Fruit fly (Drosophila melanogaster) whole organism, embryonic: ENCODE data around the gene obst-F.

Experiments used
- Abd-B ChIP-seq: fragments of 200-800 bp; sonication (Bioruptor generic); optimal IDR thresholded peaks from 2 replicates; lab custom pipeline; 2018; ENCODE audit warnings: missing biosample characterization, mild to moderate bottlenecking, missing genetic modification characterization, moderate library complexity
- Aef1 ChIP-seq: fragments of 200-800 bp; sonication (Bioruptor generic); IDR thresholded peaks from 3 replicates; pipeline ENCODE4 v1.3.6; 2022; ENCODE audit warnings: missing biosample characterization, missing genetic modification characterization
- Asciz ChIP-seq: fragments of 200-800 bp; sonication (Bioruptor generic); optimal IDR thresholded peaks from 2 replicates; lab custom pipeline; 2017; ENCODE audit warnings: missing biosample characterization, mild to moderate bottlenecking, missing genetic modification characterization, missing genetic modification reagents
- CG1024 ChIP-seq: fragments of 200-800 bp; sonication (Bioruptor generic); IDR thresholded peaks from 2 replicates; pipeline ENCODE4 v1.3.6; 2022; ENCODE audit warnings: missing biosample characterization, missing genetic modification characterization
- CG10321 ChIP-seq: fragments of 200-800 bp; sonication (Bioruptor generic); IDR thresholded peaks from 2 replicates; pipeline ENCODE4 v1.3.6; 2022; ENCODE audit warnings: missing biosample characterization, missing genetic modification characterization
- CG10959 ChIP-seq: fragments of 200-800 bp; sonication (Bioruptor generic); IDR thresholded peaks from 2 replicates; pipeline ENCODE4 v1.3.6; 2022; ENCODE audit warnings: missing biosample characterization, missing genetic modification characterization
- CG11560 ChIP-seq: fragments of 200-800 bp; sonication (Bioruptor generic); IDR thresholded peaks from 3 replicates; pipeline ENCODE4 v1.3.6; 2022; ENCODE audit warnings: missing biosample characterization, missing genetic modification characterization
- CG11723 ChIP-seq: fragments of 200-800 bp; sonication (Bioruptor generic); optimal IDR thresholded peaks from 2 replicates; lab custom pipeline; 2017; ENCODE audit warnings: missing biosample characterization, mild to moderate bottlenecking, missing genetic modification characterization
- CG12104 ChIP-seq: fragments of 200-800 bp; sonication (Bioruptor generic); optimal IDR thresholded peaks from 3 replicates; lab custom pipeline; 2016; ENCODE audit warnings: missing biosample characterization, missing genetic modification characterization
- CG13123 ChIP-seq: fragments of 200-800 bp; sonication (Bioruptor generic); optimal IDR thresholded peaks from 2 replicates; lab custom pipeline; 2016; ENCODE audit warnings: missing biosample characterization, missing genetic modification characterization
- CG13424 ChIP-seq: fragments of 200-800 bp; sonication (Bioruptor generic); optimal IDR thresholded peaks from 2 replicates; lab custom pipeline; 2019; ENCODE audit warnings: missing biosample characterization, mild to moderate bottlenecking, missing genetic modification characterization, moderate library complexity
- CG14667 ChIP-seq: fragments of 200-800 bp; sonication (Bioruptor generic); IDR thresholded peaks from 2 replicates; pipeline ENCODE4 v1.3.6; 2022; ENCODE audit warnings: missing biosample characterization, missing genetic modification characterization
- CG15011 ChIP-seq: fragments of 200-800 bp; sonication (Bioruptor generic); optimal IDR thresholded peaks from 3 replicates; lab custom pipeline; 2018; ENCODE audit warnings: missing biosample characterization, mild to moderate bottlenecking, missing genetic modification characterization
- CG1602 ChIP-seq: fragments of 200-800 bp; sonication (Bioruptor generic); optimal IDR thresholded peaks from 3 replicates; lab custom pipeline; 2016; ENCODE audit warnings: missing biosample characterization, missing genetic modification characterization
- CG2678 ChIP-seq: fragments of 200-800 bp; sonication (Bioruptor generic); optimal IDR thresholded peaks from 3 replicates; lab custom pipeline; 2019; ENCODE audit warnings: missing biosample characterization, mild to moderate bottlenecking, missing genetic modification characterization, moderate library complexity
- CG31365 ChIP-seq: fragments of 200-800 bp; sonication (Bioruptor generic); optimal IDR thresholded peaks from 2 replicates; lab custom pipeline; 2018; ENCODE audit warnings: missing biosample characterization, mild to moderate bottlenecking, missing genetic modification characterization
- CG31388 ChIP-seq: fragments of 200-800 bp; sonication (Bioruptor generic); optimal IDR thresholded peaks from 2 replicates; lab custom pipeline; 2016; ENCODE audit warnings: missing biosample characterization, missing genetic modification characterization
- CG33213 ChIP-seq: fragments of 200-800 bp; sonication (Bioruptor generic); optimal IDR thresholded peaks from 3 replicates; lab custom pipeline; 2016; ENCODE audit warnings: missing biosample characterization, missing genetic modification characterization
- CG8478 ChIP-seq: fragments of >200 bp; optimal IDR thresholded peaks from 2 replicates; lab custom pipeline; 2018
- Drgx ChIP-seq: fragments of 200-800 bp; sonication (Bioruptor generic); IDR thresholded peaks from 2 replicates; pipeline ENCODE4 v1.3.6; 2022; ENCODE audit warnings: missing biosample characterization, missing genetic modification characterization
- ERR ChIP-seq: fragments of 200-800 bp; sonication (Bioruptor generic); optimal IDR thresholded peaks from 2 replicates; lab custom pipeline; 2016; ENCODE audit warnings: missing biosample characterization, missing genetic modification characterization
- HHEX ChIP-seq: fragments of 200-800 bp; sonication (Bioruptor generic); optimal IDR thresholded peaks from 3 replicates; lab custom pipeline; 2017; ENCODE audit warnings: missing biosample characterization, mild to moderate bottlenecking, missing genetic modification characterization, missing genetic modification reagents
- HLHmδ ChIP-seq: fragments of 200-800 bp; sonication (Bioruptor generic); optimal IDR thresholded peaks from 2 replicates; lab custom pipeline; 2018; ENCODE audit warnings: missing biosample characterization, mild to moderate bottlenecking, missing genetic modification characterization, moderate library complexity
- Hand ChIP-seq: fragments of 200-800 bp; sonication (Bioruptor generic); optimal IDR thresholded peaks from 2 replicates; lab custom pipeline; 2017; ENCODE audit warnings: mild to moderate bottlenecking, missing biosample characterization, missing genetic modification reagents, missing genetic modification characterization
- Med ChIP-seq: fragments of 200-800 bp; sonication (Bioruptor generic); peaks from one replicate; lab custom pipeline; 2016; ENCODE audit warnings: missing biosample characterization, missing genetic modification characterization, mild to moderate bottlenecking, inconsistent platforms, moderate library complexity
- Meics ChIP-seq: fragments of 200-800 bp; sonication (Bioruptor generic); optimal IDR thresholded peaks from 2 replicates; lab custom pipeline; 2017; ENCODE audit warnings: missing biosample characterization, mild to moderate bottlenecking, missing genetic modification characterization
- Mes4 ChIP-seq: fragments of 200-800 bp; sonication (Bioruptor generic); optimal IDR thresholded peaks from 2 replicates; lab custom pipeline; 2016; ENCODE audit warnings: missing biosample characterization, missing genetic modification characterization
- NfI ChIP-seq: fragments of 200-800 bp; sonication (Bioruptor generic); optimal IDR thresholded peaks from 3 replicates; lab custom pipeline; 2018; ENCODE audit warnings: missing biosample characterization, mild to moderate bottlenecking, missing genetic modification characterization, moderate library complexity
- Oli ChIP-seq: fragments of 200-800 bp; sonication (Bioruptor generic); optimal IDR thresholded peaks from 2 replicates; lab custom pipeline; 2018; ENCODE audit warnings: missing biosample characterization, mild to moderate bottlenecking, missing genetic modification characterization, moderate library complexity
- Sox102F ChIP-seq: fragments of 200-800 bp; sonication (Bioruptor generic); optimal IDR thresholded peaks from 2 replicates; lab custom pipeline; 2018; ENCODE audit warnings: missing biosample characterization, mild to moderate bottlenecking, missing genetic modification characterization, moderate library complexity
- Xrp1 ChIP-seq: fragments of 200-800 bp; sonication (Bioruptor generic); IDR thresholded peaks from 2 replicates; pipeline ENCODE4 v1.3.6; 2022; ENCODE audit warnings: missing biosample characterization, missing genetic modification characterization
- YL-1 ChIP-seq: fragments of 200-800 bp; sonication (Bioruptor generic); optimal IDR thresholded peaks from 3 replicates; lab custom pipeline; 2017; ENCODE audit warnings: missing biosample characterization, mild to moderate bottlenecking, missing genetic modification characterization
- ato ChIP-seq: fragments of 200-800 bp; sonication (Bioruptor generic); IDR thresholded peaks from 2 replicates; pipeline ENCODE4 v1.3.6; 2022; ENCODE audit warnings: missing biosample characterization, missing genetic modification characterization; ENCODE audit not compliant: partially characterized antibody
- bcd ChIP-seq: fragments of 200-800 bp; sonication (Bioruptor generic); optimal IDR thresholded peaks from 2 replicates; lab custom pipeline; 2017; ENCODE audit warnings: missing biosample characterization, mild to moderate bottlenecking, missing genetic modification characterization
- caup ChIP-seq: fragments of 200-800 bp; sonication (Bioruptor generic); optimal IDR thresholded peaks from 3 replicates; lab custom pipeline; 2017; ENCODE audit warnings: missing biosample characterization, mild to moderate bottlenecking, missing genetic modification characterization, moderate library complexity; ENCODE audit not compliant: severe bottlenecking
- crol ChIP-seq: fragments of 200-800 bp; sonication (Bioruptor generic); IDR thresholded peaks from 2 replicates; pipeline ENCODE4 v1.3.6; 2022; ENCODE audit warnings: missing biosample characterization, missing genetic modification characterization
- danr ChIP-seq: fragments of 200-800 bp; sonication (Bioruptor generic); IDR thresholded peaks from 2 replicates; pipeline ENCODE4 v1.3.6; 2022; ENCODE audit warnings: missing biosample characterization, missing genetic modification characterization
- dmrt99B ChIP-seq: fragments of 200-800 bp; sonication (Bioruptor generic); optimal IDR thresholded peaks from 2 replicates; lab custom pipeline; 2018; ENCODE audit warnings: missing biosample characterization, mild to moderate bottlenecking, missing genetic modification characterization, moderate library complexity
- gcm2 ChIP-seq: fragments of 200-800 bp; sonication (Bioruptor generic); optimal IDR thresholded peaks from 2 replicates; lab custom pipeline; 2016; ENCODE audit warnings: missing biosample characterization, missing genetic modification characterization
- gfzf ChIP-seq: fragments of 200-800 bp; sonication (Bioruptor generic); optimal IDR thresholded peaks from 2 replicates; lab custom pipeline; 2016; ENCODE audit warnings: missing biosample characterization, mild to moderate bottlenecking, missing genetic modification characterization, moderate library complexity
- kah ChIP-seq: fragments of 200-800 bp; sonication (Bioruptor generic); optimal IDR thresholded peaks from 2 replicates; lab custom pipeline; 2018; ENCODE audit warnings: missing biosample characterization, mild to moderate bottlenecking, missing genetic modification characterization
- lab ChIP-seq: fragments of 200-800 bp; sonication (Bioruptor generic); optimal IDR thresholded peaks from 3 replicates; lab custom pipeline; 2017; ENCODE audit warnings: missing biosample characterization, missing genetic modification characterization, mild to moderate bottlenecking, moderate library complexity, missing genetic modification reagents
- lola ChIP-seq, 3 experiments: fragments of >200 bp in 2 of 3; fragments of 200-800 bp in 1 of 3; sonication (Bioruptor generic) in 1 of 3; optimal IDR thresholded peaks; 2 replicates each; lab custom pipeline; 2017 to 2019; ENCODE audit warnings: missing biosample characterization in 3 of 3, missing genetic modification characterization in 3 of 3, mild to moderate bottlenecking in 1 of 3, moderate library complexity in 1 of 3
- nmo ChIP-seq: fragments of 200-800 bp; sonication (Bioruptor generic); optimal IDR thresholded peaks from 2 replicates; lab custom pipeline; 2018; ENCODE audit warnings: missing biosample characterization, mild to moderate bottlenecking, missing genetic modification characterization, moderate library complexity
- sc ChIP-seq, 3 experiments: fragments of >200 bp in 2 of 3; fragments of 200-800 bp in 1 of 3; sonication (Bioruptor generic) in 1 of 3; optimal IDR thresholded peaks; 2 replicates in 2 of 3; 3 replicates in 1 of 3; lab custom pipeline; 2017; ENCODE audit warnings: mild to moderate bottlenecking in 1 of 3, missing biosample characterization in 1 of 3, missing genetic modification characterization in 1 of 3, missing genetic modification reagents in 1 of 3
- sd ChIP-seq: fragments of 200-800 bp; sonication (Bioruptor generic); optimal IDR thresholded peaks from 3 replicates; lab custom pipeline; 2018; ENCODE audit warnings: missing biosample characterization, mild to moderate bottlenecking, missing genetic modification characterization, moderate library complexity
- stwl ChIP-seq: fragments of 200-800 bp; sonication (Bioruptor generic); optimal IDR thresholded peaks from 3 replicates; lab custom pipeline; 2018; ENCODE audit warnings: missing biosample characterization, mild to moderate bottlenecking, missing genetic modification characterization, moderate library complexity
- zfh1 ChIP-seq: fragments of 200-800 bp; sonication (Bioruptor generic); IDR thresholded peaks from 3 replicates; pipeline ENCODE4 v1.3.6; 2022; ENCODE audit warnings: missing biosample characterization, missing genetic modification characterization

The obst-F gene

DNA sequence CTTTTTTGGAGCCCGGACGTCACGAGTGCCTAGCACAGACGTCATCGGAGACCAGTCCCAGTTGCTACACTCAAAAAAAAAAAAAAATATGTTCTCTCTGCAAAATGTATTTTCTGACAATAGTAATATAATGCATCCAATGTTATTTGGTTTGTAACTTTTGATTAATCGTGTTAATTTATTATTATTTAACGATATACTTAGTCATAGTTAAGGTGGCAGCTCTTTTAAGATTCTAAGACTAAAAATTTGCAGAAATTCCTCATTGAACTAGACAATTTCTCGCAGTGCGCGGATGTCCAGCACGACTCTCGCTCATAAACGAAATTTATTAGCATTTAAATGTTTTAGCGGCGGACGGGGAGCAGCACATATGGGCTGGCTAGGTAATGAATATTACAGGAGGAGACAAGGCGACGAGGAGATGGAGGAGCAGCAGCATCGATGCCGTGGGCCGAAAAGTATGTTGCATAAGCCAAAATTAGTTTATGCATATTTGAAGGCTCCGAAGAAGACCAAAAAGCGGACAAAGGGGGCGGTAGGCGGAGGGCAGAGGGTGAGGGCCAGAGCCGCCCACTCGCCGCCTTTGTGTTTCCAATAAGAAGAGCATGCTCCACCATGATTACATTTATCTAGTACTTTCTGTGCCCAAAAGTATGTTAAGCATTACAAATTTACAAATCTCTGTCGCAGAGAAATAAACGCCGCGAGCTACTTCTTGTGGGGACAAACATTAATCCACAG lies 17.9 kb downstream of the obst-F start (continued):
- TF ChIP-seq CG11723 (GFP tag; lab: Kevin White, UChicago): peak; percentile 28
- 0 out of 3 replicates have a peak, but pooled peaks have one; percentile 44 for TF ChIP-seq CG11560 (tag; lab: Robert Waterston, UW)
- peak; percentile 6 for TF ChIP-seq CG13123 (GFP tag; lab: Kevin White, UChicago)
- no peak for TF ChIP-seq CG31365 (tag; lab: Kevin White, UChicago)
- no peak for TF ChIP-seq CG33213
- TF ChIP-seq ato (GFP tag; lab: Robert Waterston, UW): no peak
- 0 out of 3 replicates have a peak, but pooled peaks have one; percentile 40 for TF ChIP-seq zfh1 (GFP tag; lab: Robert Waterston, UW)
- no peak for TF ChIP-seq CG31388 (GFP tag; lab: Kevin White, UChicago)
- peak; percentile 55 for TF ChIP-seq nmo (GFP tag; lab: Kevin White, UChicago)
- TF ChIP-seq Meics: peak; percentile 61
- peak; percentile 34 for TF ChIP-seq CG1602 (GFP tag; lab: Kevin White, UChicago)
- TF ChIP-seq dmrt99B (tag; lab: Kevin White, UChicago): peak; percentile 70
- peak; percentile 60 for TF ChIP-seq CG13424
- peak; percentile 75 for TF ChIP-seq lab (GFP tag; lab: Kevin White, UChicago)
- peak; percentile 32 for TF ChIP-seq Hand (GFP tag; lab: Kevin White, UChicago)
- TF ChIP-seq sc (optimal IDR thresholded peaks at IDR 0.05; lab: Kevin White, UChicago): no peak
- TF ChIP-seq sc (GFP tag; optimal IDR thresholded peaks at IDR 0.05; lab: Kevin White, UChicago): peak; percentile 40
- TF ChIP-seq gcm2 (GFP tag; lab: Kevin White, UChicago): no peak
- TF ChIP-seq NfI (GFP tag; lab: Kevin White, UChicago): peak; percentile 52
- peak; percentile 86 for TF ChIP-seq crol (GFP tag; lab: Robert Waterston, UW)
- peak; percentile 48 for TF ChIP-seq Oli (tag; lab: Kevin White, UChicago)
- TF ChIP-seq bcd (GFP tag; lab: Kevin White, UChicago): peak; percentile 56
- no peak for TF ChIP-seq gfzf (GFP tag; lab: Kevin White, UChicago)
- peak; percentile 39 for TF ChIP-seq Abd-B (GFP tag; lab: Kevin White, UChicago)
- TF ChIP-seq HLHmδ (GFP tag; lab: Kevin White, UChicago): no peak
- no peak for TF ChIP-seq CG10321 (GFP tag; lab: Robert Waterston, UW)
- TF ChIP-seq CG14667 (GFP tag; lab: Robert Waterston, UW): no peak
- TF ChIP-seq Mes4 (GFP tag; lab: Kevin White, UChicago): no peak
- TF ChIP-seq Drgx (GFP tag; lab: Robert Waterston, UW): peak; percentile 56
- TF ChIP-seq Sox102F (GFP tag; lab: Kevin White, UChicago): peak; percentile 69
- TF ChIP-seq sd: no peak
- no peak for TF ChIP-seq kah (GFP tag; lab: Kevin White, UChicago)
- TF ChIP-seq Aef1 (GFP tag; lab: Robert Waterston, UW): peak; percentile 43; the same call in 2 of the 3 replicates
- TF ChIP-seq Xrp1: peak; percentile 45; the same call in 1 of the 2 replicates
- TF ChIP-seq CG2678 (tag; lab: Kevin White, UChicago): peak; percentile 68
- TF ChIP-seq HHEX (GFP tag; lab: Kevin White, UChicago): peak; percentile 48
- peak; percentile 6 for TF ChIP-seq CG15011 (GFP tag; lab: Kevin White, UChicago)
- no peak for TF ChIP-seq CG8478
- TF ChIP-seq caup: peak; percentile 27
- no peak for TF ChIP-seq YL-1
- TF ChIP-seq lola (GFP tag; optimal IDR thresholded peaks at IDR 0.05; lab: Kevin White, UChicago): peak in 2 of 3 experiments; percentile 23 to 49
- TF ChIP-seq CG1024: no peak
- TF ChIP-seq ERR: no peak
- TF ChIP-seq Med: peak; percentile 65
- TF ChIP-seq danr (GFP tag; lab: Robert Waterston, UW): no peak
- TF ChIP-seq CG10959 (GFP tag; lab: Robert Waterston, UW): no peak
- TF ChIP-seq stwl (tag; lab: Kevin White, UChicago): no peak
- TF ChIP-seq CG12104 (GFP tag; lab: Kevin White, UChicago): peak; percentile 48
- TF ChIP-seq Asciz (GFP tag; lab: Kevin White, UChicago): no peak
